Fruit fly (Drosophila melanogaster) whole organism, prepupa: ENCODE data around the gene CG10565.
A peak's percentile ranks its signal among the peaks of the same experiment; 100 is the strongest.

Source experiments
- CG10631 ChIP-seq: fragments of 200-800 bp; sonication (Bioruptor generic); optimal IDR thresholded peaks from 2 replicates; lab custom pipeline; 2016; ENCODE audit warnings: missing biosample characterization, missing genetic modification characterization
- CG10669 ChIP-seq: fragments of 200-800 bp; sonication (Bioruptor generic); optimal IDR thresholded peaks from 3 replicates; lab custom pipeline; 2018; ENCODE audit warnings: missing biosample characterization, mild to moderate bottlenecking, missing genetic modification characterization, moderate library complexity
- CG11294 ChIP-seq: fragments of 200-800 bp; sonication (Bioruptor generic); IDR thresholded peaks from 2 replicates; pipeline ENCODE4 v1.3.6; 2022; ENCODE audit warnings: missing biosample characterization, missing genetic modification characterization
- CG11902 ChIP-seq: fragments of 200-800 bp; sonication (Bioruptor generic); optimal IDR thresholded peaks from 3 replicates; lab custom pipeline; 2016; ENCODE audit warnings: missing biosample characterization, missing genetic modification characterization
- CG15336 ChIP-seq: fragments of 200-800 bp; sonication (Bioruptor generic); IDR thresholded peaks from 2 replicates; pipeline ENCODE4 v1.3.6; 2022; ENCODE audit warnings: missing biosample characterization, missing genetic modification characterization
- CG1621 ChIP-seq: fragments of 200-800 bp; sonication (Bioruptor generic); optimal IDR thresholded peaks from 3 replicates; lab custom pipeline; 2018; ENCODE audit warnings: missing biosample characterization, mild to moderate bottlenecking, missing genetic modification characterization
- CG16779 ChIP-seq: fragments of 200-800 bp; sonication (Bioruptor generic); optimal IDR thresholded peaks from 3 replicates; lab custom pipeline; 2017; ENCODE audit warnings: missing biosample characterization, mild to moderate bottlenecking, missing genetic modification characterization
- CG31627 ChIP-seq: fragments of 200-800 bp; sonication (Bioruptor generic); optimal IDR thresholded peaks from 3 replicates; lab custom pipeline; 2016; ENCODE audit warnings: missing biosample characterization, missing genetic modification characterization
- CG32006 ChIP-seq: fragments of 200-800 bp; sonication (Bioruptor generic); optimal IDR thresholded peaks from 3 replicates; lab custom pipeline; 2017; ENCODE audit warnings: missing biosample characterization, mild to moderate bottlenecking, missing genetic modification characterization
- CG34406 ChIP-seq: fragments of 200-800 bp; sonication (Bioruptor generic); optimal IDR thresholded peaks from 3 replicates; lab custom pipeline; 2016; ENCODE audit warnings: missing biosample characterization, missing genetic modification characterization
- CG3919 ChIP-seq: fragments of 200-800 bp; sonication (Bioruptor generic); optimal IDR thresholded peaks from 3 replicates; lab custom pipeline; 2016; ENCODE audit warnings: missing biosample characterization, missing genetic modification characterization
- CG4318 ChIP-seq: fragments of 200-800 bp; sonication (Bioruptor generic); optimal IDR thresholded peaks from 3 replicates; lab custom pipeline; 2017; ENCODE audit warnings: missing biosample characterization, mild to moderate bottlenecking, missing genetic modification characterization
- CG6163 ChIP-seq: fragments of 200-800 bp; sonication (Bioruptor generic); IDR thresholded peaks from 3 replicates; pipeline ENCODE4 v1.3.6; 2022; ENCODE audit warnings: missing biosample characterization, missing genetic modification characterization
- CG6276 ChIP-seq: fragments of 200-800 bp; sonication (Bioruptor generic); optimal IDR thresholded peaks from 2 replicates; lab custom pipeline; 2017; ENCODE audit warnings: missing biosample characterization, mild to moderate bottlenecking, missing genetic modification characterization
- CG6792 ChIP-seq: fragments of 200-800 bp; sonication (Bioruptor generic); optimal IDR thresholded peaks from 3 replicates; lab custom pipeline; 2016; ENCODE audit warnings: missing biosample characterization, missing genetic modification characterization
- CG6808 ChIP-seq: fragments of 200-800 bp; sonication (Bioruptor generic); optimal IDR thresholded peaks from 3 replicates; lab custom pipeline; 2017; ENCODE audit warnings: missing biosample characterization, missing genetic modification characterization, mild to moderate bottlenecking, moderate library complexity, missing genetic modification reagents
- CG6854 ChIP-seq: fragments of 200-800 bp; sonication (Bioruptor generic); optimal IDR thresholded peaks from 2 replicates; lab custom pipeline; 2017; ENCODE audit warnings: missing biosample characterization, mild to moderate bottlenecking, missing genetic modification characterization
- CG7368 ChIP-seq: fragments of 200-800 bp; sonication (Bioruptor generic); optimal IDR thresholded peaks from 3 replicates; lab custom pipeline; 2016; ENCODE audit warnings: missing biosample characterization, missing genetic modification characterization
- CG8119 ChIP-seq: fragments of 200-800 bp; sonication (Bioruptor generic); IDR thresholded peaks from 3 replicates; pipeline ENCODE4 v1.3.6; 2022; ENCODE audit warnings: missing biosample characterization, missing genetic modification characterization
- CG8319 ChIP-seq: fragments of 200-800 bp; sonication (Bioruptor generic); optimal IDR thresholded peaks from 3 replicates; lab custom pipeline; 2016; ENCODE audit warnings: missing biosample characterization, missing genetic modification characterization
- CG9139 ChIP-seq: fragments of 200-800 bp; sonication (Bioruptor generic); optimal IDR thresholded peaks from 3 replicates; lab custom pipeline; 2017; ENCODE audit warnings: missing biosample characterization, mild to moderate bottlenecking, missing genetic modification characterization
- Eip75B ChIP-seq: fragments of 200-800 bp; sonication (Bioruptor generic); optimal IDR thresholded peaks from 3 replicates; lab custom pipeline; 2016; ENCODE audit warnings: missing biosample characterization, missing genetic modification characterization
- Eip78C ChIP-seq: fragments of 200-800 bp; sonication (Bioruptor generic); peaks from one replicate; lab custom pipeline; 2016; ENCODE audit warnings: missing biosample characterization, missing genetic modification characterization
- Eip93F ChIP-seq: fragments of 200-800 bp; sonication (Bioruptor generic); optimal IDR thresholded peaks from 2 replicates; lab custom pipeline; 2016; ENCODE audit warnings: missing biosample characterization, mild to moderate bottlenecking, missing genetic modification characterization
- Ets21C ChIP-seq: fragments of 200-800 bp; sonication (Bioruptor generic); optimal IDR thresholded peaks from 3 replicates; lab custom pipeline; 2016; ENCODE audit warnings: missing biosample characterization, missing genetic modification characterization
- Ets96B ChIP-seq: fragments of 200-800 bp; optimal IDR thresholded peaks from 2 replicates; lab custom pipeline; 2019; ENCODE audit warnings: missing biosample characterization, mild to moderate bottlenecking, missing genetic modification characterization, moderate library complexity
- Gug ChIP-seq: fragments of 200-800 bp; sonication (Bioruptor generic); IDR thresholded peaks from 2 replicates; pipeline ENCODE4 v1.3.6; 2022; ENCODE audit warnings: missing biosample characterization, missing genetic modification characterization
- Hr38 ChIP-seq: sonication (Bioruptor generic); optimal IDR thresholded peaks from 2 replicates; lab custom pipeline; 2016; ENCODE audit warnings: missing biosample characterization, missing genetic modification characterization
- Hr39 ChIP-seq: fragments of 200-800 bp; sonication (Bioruptor generic); optimal IDR thresholded peaks from 2 replicates; lab custom pipeline; 2016; ENCODE audit warnings: missing biosample characterization, missing genetic modification characterization
- Lpt ChIP-seq: fragments of 200-800 bp; sonication (Bioruptor generic); optimal IDR thresholded peaks from 3 replicates; lab custom pipeline; 2016; ENCODE audit warnings: missing biosample characterization, missing genetic modification characterization
- Met ChIP-seq: fragments of 200-800 bp; sonication (Bioruptor generic); optimal IDR thresholded peaks from 3 replicates; lab custom pipeline; 2016; ENCODE audit warnings: missing biosample characterization, missing genetic modification characterization
- OdsH ChIP-seq: fragments of 200-800 bp; sonication (Bioruptor generic); optimal IDR thresholded peaks from 3 replicates; lab custom pipeline; 2016; ENCODE audit warnings: missing biosample characterization, missing genetic modification characterization
- Sox14 ChIP-seq: fragments of 200-800 bp; sonication (Bioruptor generic); optimal IDR thresholded peaks from 3 replicates; lab custom pipeline; 2016; ENCODE audit warnings: missing biosample characterization, missing genetic modification characterization
- achi ChIP-seq: fragments of 200-800 bp; sonication (Bioruptor generic); optimal IDR thresholded peaks from 3 replicates; lab custom pipeline; 2016; ENCODE audit warnings: missing biosample characterization, missing genetic modification characterization
- cyc ChIP-seq: fragments of 200-800 bp; sonication (Bioruptor generic); optimal IDR thresholded peaks from 3 replicates; lab custom pipeline; 2016; ENCODE audit warnings: missing biosample characterization, missing genetic modification characterization
- dac ChIP-seq: fragments of 200-800 bp; sonication (Bioruptor generic); optimal IDR thresholded peaks from 2 replicates; lab custom pipeline; 2017; ENCODE audit warnings: missing biosample characterization, mild to moderate bottlenecking, missing genetic modification characterization
- dsx ChIP-seq: fragments of 200-800 bp; optimal IDR thresholded peaks from 3 replicates; lab custom pipeline; 2019; ENCODE audit warnings: missing biosample characterization, mild to moderate bottlenecking, missing genetic modification characterization, moderate library complexity; ENCODE audit not compliant: poor library complexity, severe bottlenecking
- eg ChIP-seq: fragments of 200-800 bp; sonication (Bioruptor generic); IDR thresholded peaks from 3 replicates; pipeline ENCODE4 v1.3.6; 2022; ENCODE audit warnings: missing biosample characterization, missing genetic modification characterization
- fd59A ChIP-seq: fragments of 200-800 bp; sonication (Bioruptor generic); optimal IDR thresholded peaks from 2 replicates; lab custom pipeline; 2017; ENCODE audit warnings: missing biosample characterization, mild to moderate bottlenecking, missing genetic modification characterization, missing genetic modification reagents
- fd85E ChIP-seq: fragments of 200-800 bp; sonication (Bioruptor generic); optimal IDR thresholded peaks from 3 replicates; lab custom pipeline; 2016; ENCODE audit warnings: missing biosample characterization, missing genetic modification characterization
- fkh ChIP-seq: fragments of 200-800 bp; sonication (Bioruptor generic); optimal IDR thresholded peaks from 3 replicates; lab custom pipeline; 2017; ENCODE audit warnings: missing biosample characterization, mild to moderate bottlenecking, missing genetic modification characterization, moderate library complexity
- net ChIP-seq: fragments of 200-800 bp; sonication (Bioruptor generic); optimal IDR thresholded peaks from 3 replicates; lab custom pipeline; 2016; ENCODE audit warnings: missing biosample characterization, missing genetic modification characterization
- salr ChIP-seq, 2 experiments: fragments of 200-800 bp; sonication (Bioruptor generic); optimal IDR thresholded peaks; 3 replicates each; lab custom pipeline; 2016 to 2018; ENCODE audit warnings: missing biosample characterization in 2 of 2, missing genetic modification characterization in 2 of 2, mild to moderate bottlenecking in 1 of 2
- spab ChIP-seq: fragments of 200-800 bp; sonication (Bioruptor generic); optimal IDR thresholded peaks from 2 replicates; lab custom pipeline; 2017; ENCODE audit warnings: missing biosample characterization, mild to moderate bottlenecking, missing genetic modification characterization, missing genetic modification reagents
- ss ChIP-seq, 2 experiments: fragments of 200-800 bp; sonication (Bioruptor generic); optimal IDR thresholded peaks; 2 replicates in 1 of 2; 3 replicates in 1 of 2; lab custom pipeline; 2017 to 2018; ENCODE audit warnings: mild to moderate bottlenecking in 2 of 2, missing biosample characterization in 2 of 2, missing genetic modification characterization in 2 of 2, moderate library complexity in 1 of 2
- svp ChIP-seq: fragments of 200-800 bp; sonication (Bioruptor generic); peaks from one replicate; lab custom pipeline; 2016; ENCODE audit warnings: missing biosample characterization, missing genetic modification characterization

The CG10565 gene

DNA sequence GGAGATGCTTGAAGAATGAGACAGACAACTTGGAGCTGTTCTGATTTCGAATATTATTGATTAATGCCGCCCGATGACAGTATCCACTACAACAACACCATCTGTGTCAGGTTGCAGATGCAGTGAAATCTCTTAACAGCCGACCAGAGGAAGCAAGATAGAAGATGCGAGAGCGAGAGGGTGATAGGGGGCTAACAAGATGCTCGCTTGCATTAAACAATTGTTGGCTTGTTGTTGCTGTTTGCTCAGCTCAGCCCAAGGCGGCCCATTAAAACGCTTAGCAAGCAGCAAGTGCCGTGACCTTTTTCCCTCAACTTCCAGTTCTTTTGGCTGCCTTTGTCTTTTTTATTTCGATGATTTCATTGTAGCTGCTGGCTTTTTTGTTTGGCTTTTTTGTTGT lies 6.5 kb downstream of the CG10565 start:
- TF ChIP-seq Hr39 (no peak), svp (GFP tag; lab: Kevin White, UChicago) (no peak), CG6792 (GFP tag; lab: Kevin White, UChicago) (no peak), eg (GFP tag; lab: Robert Waterston, UW) (no peak), Ets21C (GFP tag; lab: Kevin White, UChicago) (no peak), CG34406 (GFP tag; lab: Kevin White, UChicago) (no peak), CG6163 (GFP tag; lab: Robert Waterston, UW) (no peak), cyc (GFP tag; lab: Kevin White, UChicago) (no peak), achi (GFP tag; lab: Kevin White, UChicago) (no peak), spab (no peak), CG9139 (no peak), Eip75B (GFP tag; lab: Kevin White, UChicago) (no peak)

DNA sequence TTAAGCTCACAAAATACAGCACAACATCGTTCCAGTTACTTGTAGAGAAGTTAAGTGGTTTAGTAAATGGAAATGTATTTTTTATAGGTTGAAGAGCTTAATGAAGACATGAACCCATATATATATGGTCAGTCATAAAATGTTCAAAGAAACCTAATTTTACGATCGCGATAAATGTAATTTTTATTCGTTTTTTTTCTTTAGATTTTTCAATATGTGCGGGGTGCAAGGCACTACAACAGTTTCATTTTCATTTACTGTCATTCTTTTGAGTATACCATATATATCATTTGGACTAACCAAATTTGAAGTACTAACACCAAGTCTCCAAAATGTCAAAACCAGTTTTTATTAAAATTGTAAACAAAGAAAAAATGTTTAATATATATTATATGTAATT lies 12.7 kb downstream of the CG10565 start, which contains the start of gene CG33284:
Gene CG33284 (plus strand): TSS at position 301 of the 400 bp plus-strand sequence.
- TF ChIP-seq Eip93F (GFP tag; lab: Kevin White, UChicago) = no peak
- no peak for TF ChIP-seq CG7368 (GFP tag; lab: Kevin White, UChicago)
- TF ChIP-seq CG6276 = no peak
- no peak for TF ChIP-seq net (GFP tag; lab: Kevin White, UChicago)
- TF ChIP-seq Eip75B (GFP tag; lab: Kevin White, UChicago) = no peak
- no peak for TF ChIP-seq Lpt (GFP tag; lab: Kevin White, UChicago)
- TF ChIP-seq CG3919 = no peak
- TF ChIP-seq CG11294 (GFP tag; lab: Robert Waterston, UW) = no peak
- TF ChIP-seq cyc (GFP tag; lab: Kevin White, UChicago) = no peak
- TF ChIP-seq CG32006 = no peak

DNA sequence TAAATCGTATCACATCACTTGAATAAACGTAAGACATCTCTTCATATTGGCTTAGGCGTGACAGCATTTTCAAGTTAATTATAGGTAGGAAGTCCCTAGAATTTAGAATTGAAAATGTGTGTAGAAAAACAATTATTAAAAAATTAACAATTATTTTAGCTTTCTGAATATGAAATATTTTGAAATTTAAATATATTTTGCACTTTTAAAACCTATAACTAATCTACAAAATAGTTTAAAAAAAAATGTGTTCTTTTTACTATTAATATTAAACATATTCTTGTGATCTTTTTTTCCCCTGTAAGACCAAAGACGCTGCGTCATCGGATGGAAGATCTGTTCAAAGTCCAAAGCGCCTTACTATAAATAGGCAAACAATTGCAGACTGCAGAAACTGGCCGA lies 13.6 kb downstream of the CG10565 start:
- TF ChIP-seq Eip75B (GFP tag; lab: Kevin White, UChicago) (no peak), CG4318 (GFP tag; lab: Kevin White, UChicago) (peak; percentile 45), CG3919 (peak; percentile 50), OdsH (GFP tag; lab: Kevin White, UChicago) (peak; percentile 2), CG15336 (GFP tag; lab: Robert Waterston, UW) (no peak), cyc (GFP tag; lab: Kevin White, UChicago) (no peak), CG11902 (GFP tag; lab: Kevin White, UChicago) (no peak), Eip93F (GFP tag; lab: Kevin White, UChicago) (no peak), CG10669 (peak; percentile 22), fd59A (GFP tag; lab: Kevin White, UChicago) (peak; percentile 15), Hr39 (no peak), Lpt (GFP tag; lab: Kevin White, UChicago) (peak; percentile 43), CG8319 (GFP tag; lab: Kevin White, UChicago) (no peak), achi (GFP tag; lab: Kevin White, UChicago) (peak; percentile 46), CG10631 (GFP tag; lab: Kevin White, UChicago) (peak; percentile 52), CG8119 (GFP tag; lab: Robert Waterston, UW) (peak; percentile 55; the same call in 2 of the 3 replicates), Met (GFP tag; lab: Kevin White, UChicago) (no peak), Ets21C (GFP tag; lab: Kevin White, UChicago) (no peak), CG31627 (GFP tag; lab: Kevin White, UChicago) (no peak), Ets96B (tag; lab: Kevin White, UChicago) (peak; percentile 63), dac (GFP tag; lab: Kevin White, UChicago) (no peak), dsx (GFP tag; lab: Kevin White, UChicago) (no peak), fkh (no peak), Sox14 (no peak), CG9139 (peak; percentile 48), salr (GFP tag; optimal IDR thresholded peaks at IDR 0.05; lab: Kevin White, UChicago) (peak in 1 of 2 experiments; percentile 51), CG16779 (tag; lab: Kevin White, UChicago) (peak; percentile 48), Gug (GFP tag; lab: Robert Waterston, UW) (no peak), Hr38 (GFP tag; lab: Kevin White, UChicago) (no peak), CG11294 (GFP tag; lab: Robert Waterston, UW) (no peak), CG6854 (GFP tag; lab: Kevin White, UChicago) (no peak), CG32006 (peak; percentile 66), ss (GFP tag; optimal IDR thresholded peaks at IDR 0.05; lab: Kevin White, UChicago) (peak; percentile 32 to 76), CG34406 (GFP tag; lab: Kevin White, UChicago) (no peak), Eip78C (GFP tag; lab: Kevin White, UChicago) (peak; percentile 76), CG6792 (GFP tag; lab: Kevin White, UChicago) (no peak), CG6808 (GFP tag; lab: Kevin White, UChicago) (peak; percentile 69), net (GFP tag; lab: Kevin White, UChicago) (peak; percentile 23), CG1621 (tag; lab: Kevin White, UChicago) (no peak), fd85E (no peak)
